Worm (Caenorhabditis elegans) whole organism, young adult: Measurements from ENCODE around the gene EEED8.13.

Experiments
- F33H1.4 ChIP-seq: fragments of 200-800 bp; sonication (Bioruptor generic); IDR thresholded peaks from 2 replicates; pipeline ENCODE4 v1.3.6; 2022; ENCODE audit warnings: missing genetic modification reagents, missing genetic modification characterization, missing compliant biosample characterization
- die-1 ChIP-seq: sonication (generic microtip); optimal IDR thresholded peaks from 2 replicates; lab custom pipeline; 2016; ENCODE audit warnings: missing genotype, mild to moderate bottlenecking, missing genetic modification characterization, missing compliant biosample characterization
- dpl-1 ChIP-seq: fragments of 150-350 bp; optimal IDR thresholded peaks from 2 replicates; lab custom pipeline; 2014; ENCODE audit warnings: missing biosample characterization, missing genetic modification reagents, missing genetic modification characterization
- lin-35 ChIP-seq, 3 experiments: fragments of 150-350 bp in 2 of 3; sonication (generic microtip) in 1 of 3; optimal IDR thresholded peaks; 2 replicates each; lab custom pipeline; 2014 to 2018; ENCODE audit warnings: missing biosample characterization in 3 of 3, missing genetic modification characterization in 3 of 3, missing genetic modification reagents in 3 of 3
- nhr-80 ChIP-seq: sonication (generic microtip); optimal IDR thresholded peaks from 2 replicates; lab custom pipeline; 2016; ENCODE audit warnings: missing genetic modification characterization, missing compliant biosample characterization
- xnd-1 ChIP-seq: sonication (generic microtip); optimal IDR thresholded peaks from 2 replicates; lab custom pipeline; 2016; ENCODE audit warnings: missing genotype, missing genetic modification reagents, missing genetic modification characterization, missing compliant biosample characterization

ce11 chrII:5414040-5414439, 1.7 kb upstream of the EEED8.13 start, which contains the start of the genes EEED8.14 and EEED8.3:
- no peak for TF ChIP-seq nhr-80
- no peak for TF ChIP-seq die-1 (tag; lab: Kevin White, UChicago)
- peak; percentile 85 for TF ChIP-seq F33H1.4
- TF ChIP-seq lin-35 (GFP tag; optimal IDR thresholded peaks at IDR 0.05; lab: Kevin White, UChicago), result no peak
- TF ChIP-seq xnd-1 (tag; lab: Kevin White, UChicago), result peak; percentile 80
- no peak for TF ChIP-seq dpl-1 (GFP tag; lab: Kevin White, UChicago)
